Worm (Caenorhabditis elegans): ENCODE measurements around the gene F56B3.9.

DNA sequence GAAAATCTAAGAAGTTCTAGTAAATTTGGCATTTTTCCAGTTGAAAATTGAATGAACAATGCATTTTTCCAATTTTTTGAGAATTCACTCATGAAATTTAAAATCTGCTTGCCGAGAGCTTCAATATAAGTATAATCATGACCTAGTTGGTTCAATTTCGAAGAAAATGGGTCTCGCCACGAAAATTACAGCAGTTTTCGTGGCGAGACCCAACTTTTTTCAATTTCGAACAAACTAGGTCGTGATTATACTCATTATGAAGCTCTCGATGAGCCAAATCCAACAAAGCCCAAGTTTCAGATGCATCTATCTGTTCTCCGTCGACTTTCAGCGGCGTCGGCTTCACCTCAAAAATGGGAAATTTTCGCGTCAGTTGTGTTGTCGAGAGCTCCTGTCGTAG lies 29.4 kb downstream of the F56B3.9 start, which contains the start of gene mrpl-46:
- TF ChIP-seq ets-7 (tag; optimal IDR thresholded peaks at IDR 0.05) (no peak), ama-1 (optimal IDR thresholded peaks at IDR 0.05) (no peak), hmbx-1 (tag; optimal IDR thresholded peaks at IDR 0.05) (no peak)

Measured in whole organism, early embryonic.